Worm (Caenorhabditis elegans) whole organism, late embryonic: ENCODE data around the gene ZK632.4.

Experiments
- T23F11.4 ChIP-seq: fragments of 200-800 bp; sonication (Bioruptor generic); optimal IDR thresholded peaks from 2 replicates; lab custom pipeline; 2018; ENCODE audit warnings: mild to moderate bottlenecking, missing genetic modification characterization, missing compliant biosample characterization
- ceh-48 ChIP-seq: sonication (generic microtip); optimal IDR thresholded peaks from 2 replicates; lab custom pipeline; 2016; ENCODE audit warnings: missing genetic modification characterization, inconsistent platforms, missing compliant biosample characterization
- ets-4 ChIP-seq: sonication (generic microtip); optimal IDR thresholded peaks from 2 replicates; lab custom pipeline; 2016; ENCODE audit warnings: missing genetic modification characterization, missing compliant biosample characterization
- fkh-10 ChIP-seq: fragments of 150-350 bp; optimal IDR thresholded peaks from 2 replicates; lab custom pipeline; 2014; ENCODE audit warnings: missing biosample characterization, missing genetic modification reagents, missing genetic modification characterization
- hlh-13 ChIP-seq: fragments of 200-800 bp; sonication (Bioruptor generic); optimal IDR thresholded peaks from 2 replicates; lab custom pipeline; 2018; ENCODE audit warnings: mild to moderate bottlenecking, missing genetic modification characterization, missing compliant biosample characterization
- nhr-11 ChIP-seq: fragments of 150-350 bp; optimal IDR thresholded peaks from 2 replicates; lab custom pipeline; 2014; ENCODE audit warnings: missing biosample characterization, missing genetic modification characterization
- nhr-232 ChIP-seq: sonication (generic microtip); optimal IDR thresholded peaks from 2 replicates; lab custom pipeline; 2016; ENCODE audit warnings: missing genetic modification characterization, missing compliant biosample characterization
- npax-4 ChIP-seq: sonication (generic microtip); optimal IDR thresholded peaks from 2 replicates; lab custom pipeline; 2016; ENCODE audit warnings: missing genetic modification characterization, missing compliant biosample characterization
- pag-3 ChIP-seq: sonication (generic microtip); optimal IDR thresholded peaks from 2 replicates; lab custom pipeline; 2016; ENCODE audit warnings: missing compliant biosample characterization, missing genetic modification characterization, borderline replicate concordance
- pha-4 ChIP-seq: fragments of 150-350 bp; optimal IDR thresholded peaks from 2 replicates; lab custom pipeline; 2018; ENCODE audit warnings: missing biosample characterization, missing genetic modification reagents, missing genetic modification characterization

ce11 chrIII:9789607-9790073, 17.6 kb downstream of the ZK632.4 start, which contains the start of gene R10E11.5:
- TF ChIP-seq ceh-48 (tag; lab: Kevin White, UChicago) (no peak), pag-3 (no peak), hlh-13 (GFP tag; lab: Kevin White, UChicago) (no peak), nhr-11 (tag; lab: Kevin White, UChicago) (no peak), npax-4 (tag; lab: Kevin White, UChicago) (no peak), nhr-232 (tag; lab: Kevin White, UChicago) (no peak), T23F11.4 (no peak), ets-4 (tag; lab: Kevin White, UChicago) (no peak), pha-4 (tag; lab: Kevin White, UChicago) (no peak), fkh-10 (GFP tag; lab: Kevin White, UChicago) (no peak)
